Fruit fly (Drosophila melanogaster) whole organism, prepupa: ENCODE results near the gene PolrMT.
A peak's percentile ranks its signal among the peaks of the same experiment; 100 is the strongest.

Experiments
- Blimp-1 ChIP-seq: fragments of 200-800 bp; sonication (Bioruptor generic); optimal IDR thresholded peaks from 3 replicates; lab custom pipeline; 2017; ENCODE audit warnings: missing biosample characterization, missing genetic modification characterization, mild to moderate bottlenecking, moderate library complexity, missing genetic modification reagents
- CG10631 ChIP-seq: fragments of 200-800 bp; sonication (Bioruptor generic); optimal IDR thresholded peaks from 2 replicates; lab custom pipeline; 2016; ENCODE audit warnings: missing biosample characterization, missing genetic modification characterization
- CG11294 ChIP-seq: fragments of 200-800 bp; sonication (Bioruptor generic); IDR thresholded peaks from 2 replicates; pipeline ENCODE4 v1.3.6; 2022; ENCODE audit warnings: missing biosample characterization, missing genetic modification characterization
- CG11902 ChIP-seq: fragments of 200-800 bp; sonication (Bioruptor generic); optimal IDR thresholded peaks from 3 replicates; lab custom pipeline; 2016; ENCODE audit warnings: missing biosample characterization, missing genetic modification characterization
- CG15336 ChIP-seq: fragments of 200-800 bp; sonication (Bioruptor generic); IDR thresholded peaks from 2 replicates; pipeline ENCODE4 v1.3.6; 2022; ENCODE audit warnings: missing biosample characterization, missing genetic modification characterization
- CG1621 ChIP-seq: fragments of 200-800 bp; sonication (Bioruptor generic); optimal IDR thresholded peaks from 3 replicates; lab custom pipeline; 2018; ENCODE audit warnings: missing biosample characterization, mild to moderate bottlenecking, missing genetic modification characterization
- CG3032 ChIP-seq: fragments of 200-800 bp; optimal IDR thresholded peaks from 2 replicates; lab custom pipeline; 2019; ENCODE audit warnings: missing biosample characterization, mild to moderate bottlenecking, missing genetic modification characterization, moderate library complexity
- CG31627 ChIP-seq: fragments of 200-800 bp; sonication (Bioruptor generic); optimal IDR thresholded peaks from 3 replicates; lab custom pipeline; 2016; ENCODE audit warnings: missing biosample characterization, missing genetic modification characterization
- CG32006 ChIP-seq: fragments of 200-800 bp; sonication (Bioruptor generic); optimal IDR thresholded peaks from 3 replicates; lab custom pipeline; 2017; ENCODE audit warnings: missing biosample characterization, mild to moderate bottlenecking, missing genetic modification characterization
- CG3919 ChIP-seq: fragments of 200-800 bp; sonication (Bioruptor generic); optimal IDR thresholded peaks from 3 replicates; lab custom pipeline; 2016; ENCODE audit warnings: missing biosample characterization, missing genetic modification characterization
- CG4318 ChIP-seq: fragments of 200-800 bp; sonication (Bioruptor generic); optimal IDR thresholded peaks from 3 replicates; lab custom pipeline; 2017; ENCODE audit warnings: missing biosample characterization, mild to moderate bottlenecking, missing genetic modification characterization
- CG6163 ChIP-seq: fragments of 200-800 bp; sonication (Bioruptor generic); IDR thresholded peaks from 3 replicates; pipeline ENCODE4 v1.3.6; 2022; ENCODE audit warnings: missing biosample characterization, missing genetic modification characterization
- CG6276 ChIP-seq: fragments of 200-800 bp; sonication (Bioruptor generic); optimal IDR thresholded peaks from 2 replicates; lab custom pipeline; 2017; ENCODE audit warnings: missing biosample characterization, mild to moderate bottlenecking, missing genetic modification characterization
- CG6792 ChIP-seq: fragments of 200-800 bp; sonication (Bioruptor generic); optimal IDR thresholded peaks from 3 replicates; lab custom pipeline; 2016; ENCODE audit warnings: missing biosample characterization, missing genetic modification characterization
- CG6808 ChIP-seq: fragments of 200-800 bp; sonication (Bioruptor generic); optimal IDR thresholded peaks from 3 replicates; lab custom pipeline; 2017; ENCODE audit warnings: missing biosample characterization, missing genetic modification characterization, mild to moderate bottlenecking, moderate library complexity, missing genetic modification reagents
- CG6854 ChIP-seq: fragments of 200-800 bp; sonication (Bioruptor generic); optimal IDR thresholded peaks from 2 replicates; lab custom pipeline; 2017; ENCODE audit warnings: missing biosample characterization, mild to moderate bottlenecking, missing genetic modification characterization
- CG7368 ChIP-seq: fragments of 200-800 bp; sonication (Bioruptor generic); optimal IDR thresholded peaks from 3 replicates; lab custom pipeline; 2016; ENCODE audit warnings: missing biosample characterization, missing genetic modification characterization
- CG8119 ChIP-seq: fragments of 200-800 bp; sonication (Bioruptor generic); IDR thresholded peaks from 3 replicates; pipeline ENCODE4 v1.3.6; 2022; ENCODE audit warnings: missing biosample characterization, missing genetic modification characterization
- CG8319 ChIP-seq: fragments of 200-800 bp; sonication (Bioruptor generic); optimal IDR thresholded peaks from 3 replicates; lab custom pipeline; 2016; ENCODE audit warnings: missing biosample characterization, missing genetic modification characterization
- Eip75B ChIP-seq: fragments of 200-800 bp; sonication (Bioruptor generic); optimal IDR thresholded peaks from 3 replicates; lab custom pipeline; 2016; ENCODE audit warnings: missing biosample characterization, missing genetic modification characterization
- Eip78C ChIP-seq: fragments of 200-800 bp; sonication (Bioruptor generic); peaks from one replicate; lab custom pipeline; 2016; ENCODE audit warnings: missing biosample characterization, missing genetic modification characterization
- Eip93F ChIP-seq: fragments of 200-800 bp; sonication (Bioruptor generic); optimal IDR thresholded peaks from 2 replicates; lab custom pipeline; 2016; ENCODE audit warnings: missing biosample characterization, mild to moderate bottlenecking, missing genetic modification characterization
- Ets21C ChIP-seq: fragments of 200-800 bp; sonication (Bioruptor generic); optimal IDR thresholded peaks from 3 replicates; lab custom pipeline; 2016; ENCODE audit warnings: missing biosample characterization, missing genetic modification characterization
- Ets96B ChIP-seq: fragments of 200-800 bp; optimal IDR thresholded peaks from 2 replicates; lab custom pipeline; 2019; ENCODE audit warnings: missing biosample characterization, mild to moderate bottlenecking, missing genetic modification characterization, moderate library complexity
- Gug ChIP-seq: fragments of 200-800 bp; sonication (Bioruptor generic); IDR thresholded peaks from 2 replicates; pipeline ENCODE4 v1.3.6; 2022; ENCODE audit warnings: missing biosample characterization, missing genetic modification characterization
- Hr38 ChIP-seq: sonication (Bioruptor generic); optimal IDR thresholded peaks from 2 replicates; lab custom pipeline; 2016; ENCODE audit warnings: missing biosample characterization, missing genetic modification characterization
- Hr39 ChIP-seq: fragments of 200-800 bp; sonication (Bioruptor generic); optimal IDR thresholded peaks from 2 replicates; lab custom pipeline; 2016; ENCODE audit warnings: missing biosample characterization, missing genetic modification characterization
- Hr4 ChIP-seq: fragments of 200-800 bp; sonication (Bioruptor generic); optimal IDR thresholded peaks from 3 replicates; lab custom pipeline; 2016; ENCODE audit warnings: missing biosample characterization, missing genetic modification characterization
- Lpt ChIP-seq: fragments of 200-800 bp; sonication (Bioruptor generic); optimal IDR thresholded peaks from 3 replicates; lab custom pipeline; 2016; ENCODE audit warnings: missing biosample characterization, missing genetic modification characterization
- Met ChIP-seq: fragments of 200-800 bp; sonication (Bioruptor generic); optimal IDR thresholded peaks from 3 replicates; lab custom pipeline; 2016; ENCODE audit warnings: missing biosample characterization, missing genetic modification characterization
- OdsH ChIP-seq: fragments of 200-800 bp; sonication (Bioruptor generic); optimal IDR thresholded peaks from 3 replicates; lab custom pipeline; 2016; ENCODE audit warnings: missing biosample characterization, missing genetic modification characterization
- Smox ChIP-seq: fragments of 200-800 bp; sonication (Bioruptor generic); optimal IDR thresholded peaks from 3 replicates; lab custom pipeline; 2016; ENCODE audit warnings: missing biosample characterization, missing genetic modification characterization
- Sox102F ChIP-seq: fragments of 200-800 bp; sonication (Bioruptor generic); optimal IDR thresholded peaks from 2 replicates; lab custom pipeline; 2016; ENCODE audit warnings: missing biosample characterization, mild to moderate bottlenecking, missing genetic modification characterization
- Sox14 ChIP-seq: fragments of 200-800 bp; sonication (Bioruptor generic); optimal IDR thresholded peaks from 3 replicates; lab custom pipeline; 2016; ENCODE audit warnings: missing biosample characterization, missing genetic modification characterization
- achi ChIP-seq: fragments of 200-800 bp; sonication (Bioruptor generic); optimal IDR thresholded peaks from 3 replicates; lab custom pipeline; 2016; ENCODE audit warnings: missing biosample characterization, missing genetic modification characterization
- acj6 ChIP-seq: fragments of 200-800 bp; sonication (Bioruptor generic); optimal IDR thresholded peaks from 3 replicates; lab custom pipeline; 2016; ENCODE audit warnings: missing biosample characterization, missing genetic modification characterization
- cyc ChIP-seq: fragments of 200-800 bp; sonication (Bioruptor generic); optimal IDR thresholded peaks from 3 replicates; lab custom pipeline; 2016; ENCODE audit warnings: missing biosample characterization, missing genetic modification characterization
- dac ChIP-seq: fragments of 200-800 bp; sonication (Bioruptor generic); optimal IDR thresholded peaks from 2 replicates; lab custom pipeline; 2017; ENCODE audit warnings: missing biosample characterization, mild to moderate bottlenecking, missing genetic modification characterization
- dsx ChIP-seq: fragments of 200-800 bp; optimal IDR thresholded peaks from 3 replicates; lab custom pipeline; 2019; ENCODE audit warnings: missing biosample characterization, mild to moderate bottlenecking, missing genetic modification characterization, moderate library complexity; ENCODE audit not compliant: poor library complexity, severe bottlenecking
- eg ChIP-seq: fragments of 200-800 bp; sonication (Bioruptor generic); IDR thresholded peaks from 3 replicates; pipeline ENCODE4 v1.3.6; 2022; ENCODE audit warnings: missing biosample characterization, missing genetic modification characterization
- lz ChIP-seq: fragments of 200-800 bp; sonication (Bioruptor generic); optimal IDR thresholded peaks from 3 replicates; lab custom pipeline; 2016; ENCODE audit warnings: missing biosample characterization, missing genetic modification characterization
- net ChIP-seq: fragments of 200-800 bp; sonication (Bioruptor generic); optimal IDR thresholded peaks from 3 replicates; lab custom pipeline; 2016; ENCODE audit warnings: missing biosample characterization, missing genetic modification characterization
- salr ChIP-seq, 2 experiments: fragments of 200-800 bp; sonication (Bioruptor generic); optimal IDR thresholded peaks; 3 replicates each; lab custom pipeline; 2016 to 2018; ENCODE audit warnings: missing biosample characterization in 2 of 2, missing genetic modification characterization in 2 of 2, mild to moderate bottlenecking in 1 of 2
- spab ChIP-seq: fragments of 200-800 bp; sonication (Bioruptor generic); optimal IDR thresholded peaks from 2 replicates; lab custom pipeline; 2017; ENCODE audit warnings: missing biosample characterization, mild to moderate bottlenecking, missing genetic modification characterization, missing genetic modification reagents
- ss ChIP-seq, 2 experiments: fragments of 200-800 bp; sonication (Bioruptor generic); optimal IDR thresholded peaks; 2 replicates in 1 of 2; 3 replicates in 1 of 2; lab custom pipeline; 2017 to 2018; ENCODE audit warnings: mild to moderate bottlenecking in 2 of 2, missing biosample characterization in 2 of 2, missing genetic modification characterization in 2 of 2, moderate library complexity in 1 of 2
- svp ChIP-seq: fragments of 200-800 bp; sonication (Bioruptor generic); peaks from one replicate; lab custom pipeline; 2016; ENCODE audit warnings: missing biosample characterization, missing genetic modification characterization
- topi ChIP-seq: fragments of 200-800 bp; sonication (Bioruptor generic); optimal IDR thresholded peaks from 3 replicates; lab custom pipeline; 2016; ENCODE audit warnings: missing biosample characterization, missing genetic modification characterization
- vri ChIP-seq: fragments of 200-800 bp; sonication (Bioruptor generic); optimal IDR thresholded peaks from 3 replicates; lab custom pipeline; 2016; ENCODE audit warnings: missing biosample characterization, mild to moderate bottlenecking, missing genetic modification characterization

The PolrMT gene

DNA sequence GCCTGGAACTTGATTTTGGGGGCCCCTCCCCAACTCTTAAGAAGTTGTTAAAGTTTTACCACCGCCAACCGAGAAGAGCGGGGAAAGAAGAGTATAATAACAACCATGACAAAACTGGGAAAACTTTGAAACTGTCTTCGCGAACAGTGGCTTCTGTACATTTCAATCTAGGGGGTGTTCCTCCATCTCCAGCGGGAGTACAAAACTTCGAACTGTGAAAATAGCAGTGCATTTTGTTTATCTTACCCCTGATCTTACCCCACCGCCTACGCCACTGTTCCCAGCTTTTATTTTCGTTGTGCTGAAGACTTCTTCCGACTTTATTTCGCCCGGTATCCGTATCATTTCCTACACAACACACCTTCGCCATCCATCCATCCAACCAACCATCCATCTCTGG is 37.2 kb downstream of the PolrMT start (continued):
- TF ChIP-seq topi (GFP tag; lab: Kevin White, UChicago), result no peak
- TF ChIP-seq CG31627 (GFP tag; lab: Kevin White, UChicago), result peak; percentile 46
- no peak for TF ChIP-seq CG6854 (GFP tag; lab: Kevin White, UChicago)
- TF ChIP-seq Smox (GFP tag; lab: Kevin White, UChicago), result peak; percentile 26
- TF ChIP-seq CG6792 (GFP tag; lab: Kevin White, UChicago), result peak; percentile 19
- peak; percentile 48 for TF ChIP-seq Hr39 (GFP tag; lab: Kevin White, UChicago)
- TF ChIP-seq CG6276 (GFP tag; lab: Kevin White, UChicago), result peak; percentile 7
- no peak for TF ChIP-seq CG3032 (tag; lab: Kevin White, UChicago)
- no peak for TF ChIP-seq Gug (GFP tag; lab: Robert Waterston, UW)
- peak; percentile 51 for TF ChIP-seq CG3919
- TF ChIP-seq CG11902 (GFP tag; lab: Kevin White, UChicago), result no peak
- peak; percentile 40 for TF ChIP-seq Met (GFP tag; lab: Kevin White, UChicago)
- peak; percentile 11 for TF ChIP-seq vri (GFP tag; lab: Kevin White, UChicago)
- peak; percentile 73 for TF ChIP-seq Eip78C (GFP tag; lab: Kevin White, UChicago)

DNA sequence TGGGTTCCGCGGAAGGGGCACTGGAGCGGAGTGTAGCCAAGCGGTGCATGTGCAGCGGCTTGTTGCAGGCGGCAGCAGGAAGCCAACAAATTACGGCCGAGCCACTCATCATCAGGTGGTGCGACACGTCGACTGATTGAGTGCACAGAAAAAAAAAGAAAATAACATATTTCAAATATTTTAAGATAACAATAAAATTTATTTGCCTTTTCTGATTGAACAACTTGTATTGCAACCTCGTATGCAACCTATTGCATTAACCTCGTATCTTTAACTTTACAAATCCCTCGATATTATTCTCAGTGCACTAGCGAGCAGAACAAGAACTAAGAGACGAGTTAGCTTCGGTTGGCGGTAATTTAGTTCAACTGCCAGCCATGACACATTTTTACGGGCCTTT is 37.8 kb downstream of the PolrMT start:
- TF ChIP-seq OdsH (GFP tag; lab: Kevin White, UChicago) (peak; percentile 66), achi (peak; percentile 73), Eip93F (GFP tag; lab: Kevin White, UChicago) (no peak), ss (GFP tag; optimal IDR thresholded peaks at IDR 0.05; lab: Kevin White, UChicago) (peak; percentile 49 to 56), CG10631 (GFP tag; lab: Kevin White, UChicago) (peak; percentile 61), svp (GFP tag; lab: Kevin White, UChicago) (peak; percentile 72), CG6854 (GFP tag; lab: Kevin White, UChicago) (no peak), cyc (GFP tag; lab: Kevin White, UChicago) (peak; percentile 45), CG31627 (GFP tag; lab: Kevin White, UChicago) (peak; percentile 46), Met (GFP tag; lab: Kevin White, UChicago) (peak; percentile 72), CG15336 (peak; percentile 70), lz (GFP tag; lab: Kevin White, UChicago) (peak; percentile 62), Hr38 (GFP tag; lab: Kevin White, UChicago) (no peak), CG11902 (GFP tag; lab: Kevin White, UChicago) (peak; percentile 5), Lpt (GFP tag; lab: Kevin White, UChicago) (peak; percentile 53), topi (GFP tag; lab: Kevin White, UChicago) (peak; percentile 66), vri (GFP tag; lab: Kevin White, UChicago) (peak; percentile 15), Eip75B (GFP tag; lab: Kevin White, UChicago) (peak; percentile 61), Ets96B (tag; lab: Kevin White, UChicago) (peak; percentile 66), salr (GFP tag; optimal IDR thresholded peaks at IDR 0.05; lab: Kevin White, UChicago) (peak; percentile 40 to 56), Blimp-1 (GFP tag; lab: Kevin White, UChicago) (no peak), net (GFP tag; lab: Kevin White, UChicago) (peak; percentile 38), Sox102F (GFP tag; lab: Kevin White, UChicago) (peak; percentile 61), Gug (GFP tag; lab: Robert Waterston, UW) (peak; percentile 64), CG1621 (tag; lab: Kevin White, UChicago) (peak; percentile 65), CG3032 (tag; lab: Kevin White, UChicago) (peak; percentile 61), CG32006 (peak; percentile 70), Sox14 (GFP tag; lab: Kevin White, UChicago) (peak; percentile 53), Hr39 (GFP tag; lab: Kevin White, UChicago) (peak; percentile 43), dac (GFP tag; lab: Kevin White, UChicago) (peak; percentile 32), Hr4 (GFP tag; lab: Kevin White, UChicago) (peak; percentile 67), acj6 (peak; percentile 49), CG4318 (GFP tag; lab: Kevin White, UChicago) (peak; percentile 51), CG3919 (peak; percentile 64), dsx (GFP tag; lab: Kevin White, UChicago) (peak; percentile 56), CG7368 (GFP tag; lab: Kevin White, UChicago) (peak; percentile 7), CG8319 (GFP tag; lab: Kevin White, UChicago) (peak; percentile 4), eg (peak; percentile 71), CG8119 (GFP tag; lab: Robert Waterston, UW) (peak; percentile 56; the same call in 2 of the 3 replicates), spab (GFP tag; lab: Kevin White, UChicago) (peak; percentile 65), CG6163 (GFP tag; lab: Robert Waterston, UW) (peak; percentile 84), Ets21C (GFP tag; lab: Kevin White, UChicago) (no peak), CG11294 (GFP tag; lab: Robert Waterston, UW) (no peak), CG6808 (GFP tag; lab: Kevin White, UChicago) (peak; percentile 58)
